Worm (Caenorhabditis elegans): ENCODE data around the gene ZK616.2.

The ZK616.2 gene

DNA sequence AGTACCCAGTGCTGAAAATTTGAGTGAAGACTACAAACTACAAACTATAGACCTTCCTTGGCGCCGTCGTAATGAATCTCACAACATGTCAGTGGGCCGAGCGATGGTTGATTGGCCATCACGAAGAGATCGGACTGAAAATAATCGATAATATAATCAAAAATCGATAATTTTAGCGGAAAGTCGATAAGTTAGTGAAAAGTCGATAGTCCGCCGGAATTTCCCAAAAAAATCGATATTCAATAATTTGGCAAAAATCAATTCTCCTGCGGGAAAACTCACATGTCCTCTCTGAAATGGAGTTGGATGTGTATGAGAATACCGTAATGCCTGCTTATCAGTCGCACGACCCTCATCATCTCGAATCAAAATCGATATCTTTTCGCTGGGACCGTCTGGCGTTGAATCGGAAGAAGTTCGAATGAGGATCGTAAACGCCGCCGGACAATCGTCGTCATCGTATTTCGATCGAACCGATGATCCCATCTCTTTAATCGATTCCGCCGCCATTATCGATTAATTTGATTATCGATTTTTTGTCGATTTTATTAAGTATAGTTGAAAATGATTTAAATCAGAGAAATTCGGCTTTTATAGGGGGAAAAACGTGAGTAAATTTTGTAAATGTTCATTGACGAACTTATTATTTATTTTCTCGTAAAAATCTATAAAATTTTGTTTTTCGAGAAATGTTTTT, 14.2 kb downstream of the ZK616.2 start, which contains the start of gene ZK616.8:
Gene ZK616.8, minus strand, starts transcription at position 553 of the 697 bp plus-strand sequence.
- TF ChIP-seq tbx-9 (tag; optimal IDR thresholded peaks at IDR 0.05; ENCODE audit: borderline replicate concordance) = no peak
- no peak for TF ChIP-seq rec-8 (tag; optimal IDR thresholded peaks at IDR 0.05)
- TF ChIP-seq zfh-2 (GFP tag; conservative IDR thresholded peaks at IDR 0.05) = no peak
- no peak for TF ChIP-seq B0261.1 (tag; optimal IDR thresholded peaks at IDR 0.05)
- TF ChIP-seq F55B11.4 (tag; optimal IDR thresholded peaks at IDR 0.05; ENCODE audit: borderline replicate concordance, insufficient read depth) = no peak
- no peak for TF ChIP-seq bed-1 (GFP tag; IDR thresholded peaks at IDR 0.05)
- TF ChIP-seq F23B12.7 (tag; optimal IDR thresholded peaks at IDR 0.05; ENCODE audit: insufficient read depth) = no peak
- no peak for TF ChIP-seq Y53G8AR.9 (GFP tag; conservative IDR thresholded peaks at IDR 0.05)
- no peak for TF ChIP-seq F33H1.4 (GFP tag; IDR thresholded peaks at IDR 0.05)
- no peak for TF ChIP-seq snpc-1.1 (tag; optimal IDR thresholded peaks at IDR 0.05; ENCODE audit: insufficient read depth)

ce11 chrIV:5415696-5416095, 18.1 kb downstream of the ZK616.2 start, which contains the start of gene spp-7:
Gene spp-7, minus strand, starts transcription at chrIV:5415796.
- TF ChIP-seq ztf-28 (GFP tag; IDR thresholded peaks at IDR 0.05) (no peak), nhr-90 (tag; optimal IDR thresholded peaks at IDR 0.05) (no peak), xnd-1 (tag; optimal IDR thresholded peaks at IDR 0.05) (no peak), lir-1 (GFP tag; conservative IDR thresholded peaks at IDR 0.05) (no peak), zim-3 (tag; optimal IDR thresholded peaks at IDR 0.05) (no peak), B0261.1 (tag; optimal IDR thresholded peaks at IDR 0.05) (no peak), F23B12.7 (tag; optimal IDR thresholded peaks at IDR 0.05; ENCODE audit: insufficient read depth) (no peak), somi-1 (GFP tag; optimal IDR thresholded peaks at IDR 0.05) (no peak), hmg-1.2 (GFP tag; IDR thresholded peaks at IDR 0.05) (peak; percentile 64)

DNA sequence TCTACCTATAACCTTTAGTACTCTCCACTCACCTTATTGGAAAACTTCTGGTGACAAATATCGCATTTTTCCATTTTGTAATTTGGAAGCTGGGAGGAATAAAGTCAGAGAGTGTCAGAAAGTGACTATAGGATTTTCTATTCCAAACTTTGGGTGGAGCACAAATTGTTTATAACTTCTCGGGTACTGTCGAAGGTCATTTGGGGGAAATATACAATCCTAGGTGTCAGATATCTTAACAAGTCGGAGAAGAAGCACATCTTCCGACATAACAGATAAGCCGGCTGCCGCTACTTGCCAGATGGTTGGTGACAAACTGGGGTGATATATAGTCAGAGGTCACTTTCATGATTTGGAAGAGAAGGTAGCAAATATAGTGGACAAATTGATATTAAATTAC, 21.5 kb downstream of the ZK616.2 start, which contains the start of gene ehn-3:
Gene ehn-3, minus strand, starts transcription at position 101 of the 400 bp plus-strand sequence.
- TF ChIP-seq dpff-1 (tag; optimal IDR thresholded peaks at IDR 0.05) (no peak), F52B5.7 (tag; optimal IDR thresholded peaks at IDR 0.05) (no peak), attf-3 (GFP tag; conservative IDR thresholded peaks at IDR 0.05) (no peak), F39B2.1 (GFP tag; IDR thresholded peaks at IDR 0.05) (no peak), hrde-1 (tag; optimal IDR thresholded peaks at IDR 0.05; ENCODE audit: borderline replicate concordance) (no peak), unc-62 (GFP tag; optimal IDR thresholded peaks at IDR 0.05) (no peak), aptf-3 (GFP tag; IDR thresholded peaks at IDR 0.05) (no peak), let-526 (GFP tag; IDR thresholded peaks at IDR 0.05) (no peak), Y53F4B.3 (GFP tag; IDR thresholded peaks at IDR 0.05) (no peak), ets-4 (GFP tag; optimal IDR thresholded peaks at IDR 0.05) (no peak), nfya-1 (tag; optimal IDR thresholded peaks at IDR 0.05; ENCODE audit: borderline replicate concordance, insufficient read depth) (no peak), ceh-100 (GFP tag; IDR thresholded peaks at IDR 0.05) (no peak), hsf-1 (GFP tag; IDR thresholded peaks at IDR 0.05) (no peak), sptf-2 (GFP tag; optimal IDR thresholded peaks at IDR 0.05) (no peak), nhr-90 (tag; optimal IDR thresholded peaks at IDR 0.05) (no peak), B0336.3 (GFP tag; IDR thresholded peaks at IDR 0.05) (no peak), snpc-3.4 (tag; optimal IDR thresholded peaks at IDR 0.05) (no peak), lsy-27 (tag; optimal IDR thresholded peaks at IDR 0.05; ENCODE audit: borderline replicate concordance, insufficient read depth) (no peak)

All from whole organism, young adult.